Worm (Caenorhabditis elegans) whole organism, midembryonic: ENCODE results near the gene srh-24.

Source experiments
- T22C8.4 ChIP-seq: fragments of 200-800 bp; sonication (Bioruptor generic); IDR thresholded peaks from 2 replicates; pipeline ENCODE4 v1.3.6; 2022; ENCODE audit warnings: missing genetic modification characterization, missing compliant biosample characterization
- flt-1 ChIP-seq: fragments of 200-800 bp; sonication (Bioruptor generic); IDR thresholded peaks from 2 replicates; pipeline ENCODE4 v1.3.6; 2022; ENCODE audit warnings: missing genetic modification characterization, missing compliant biosample characterization
- klf-2 ChIP-seq: fragments of 200-800 bp; sonication (Bioruptor generic); conservative IDR thresholded peaks from 2 replicates; pipeline ENCODE4 v1.3.6; 2022; ENCODE audit warnings: missing genetic modification reagents, missing genetic modification characterization, missing compliant biosample characterization
- med-1 ChIP-seq: sonication (generic microtip); optimal IDR thresholded peaks from 2 replicates; lab custom pipeline; 2017; ENCODE audit warnings: missing genetic modification characterization, mild to moderate bottlenecking, missing compliant biosample characterization, antibody characterized with exemption, missing genetic modification reagents; ENCODE audit not compliant: insufficient read depth
- ref-1 ChIP-seq: fragments of 200-800 bp; sonication (Bioruptor generic); conservative IDR thresholded peaks from 2 replicates; pipeline ENCODE4 v1.3.6; 2022; ENCODE audit warnings: missing genetic modification reagents, missing genetic modification characterization, missing compliant biosample characterization
- tab-1 ChIP-seq: fragments of 200-800 bp; sonication (Bioruptor generic); IDR thresholded peaks from 2 replicates; pipeline ENCODE4 v1.3.6; 2022; ENCODE audit warnings: missing genetic modification characterization, missing compliant biosample characterization
- ztf-23 ChIP-seq: fragments of 200-800 bp; sonication (Bioruptor generic); IDR thresholded peaks from 2 replicates; pipeline ENCODE4 v1.3.6; 2022; ENCODE audit warnings: missing genetic modification reagents, missing genetic modification characterization, missing compliant biosample characterization
- ztf-29 ChIP-seq: fragments of 200-800 bp; sonication (Bioruptor generic); IDR thresholded peaks from 2 replicates; pipeline ENCODE4 v1.3.6; 2022; ENCODE audit warnings: missing genetic modification reagents, missing genetic modification characterization, missing compliant biosample characterization

DNA sequence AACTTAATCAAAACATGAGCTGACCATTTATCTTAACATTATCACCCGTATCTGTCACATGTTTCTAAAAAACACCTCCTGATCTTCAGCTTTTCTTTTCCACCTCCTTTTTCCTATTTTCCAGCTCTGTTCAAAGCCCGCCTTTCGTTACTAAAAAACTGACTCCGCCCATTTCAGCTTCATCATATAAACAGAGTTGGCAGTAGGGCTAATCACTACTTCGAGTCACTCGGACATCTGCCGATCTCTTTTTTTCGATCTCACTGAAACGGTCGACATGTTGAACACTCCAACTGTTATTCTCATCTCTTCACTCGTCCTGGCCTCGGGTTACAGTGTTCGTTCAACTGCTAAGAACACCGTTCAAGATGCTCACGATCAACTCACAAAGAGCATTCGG lies 31.7 kb upstream of the srh-24 start, which contains the start of gene droe-4:
- no peak for TF ChIP-seq ref-1 (GFP tag; lab: Robert Waterston, UW)
- TF ChIP-seq ztf-29 (GFP tag; lab: Robert Waterston, UW), result no peak
- TF ChIP-seq klf-2 (GFP tag; lab: Robert Waterston, UW), result no peak
- TF ChIP-seq flt-1 (GFP tag; lab: Robert Waterston, UW), result no peak
- no peak for TF ChIP-seq T22C8.4
- TF ChIP-seq med-1 (GFP tag; lab: Kevin White, UChicago), result no peak
- no peak for TF ChIP-seq ztf-23 (GFP tag; lab: Robert Waterston, UW)
- TF ChIP-seq tab-1 (GFP tag; lab: Robert Waterston, UW), result no peak
